Worm (Caenorhabditis elegans) whole organism, mixed stage, embryonic: ENCODE measurements around the gene ttr-51.

Experiments used
- blmp-1 ChIP-seq: fragments of 150-350 bp; optimal IDR thresholded peaks from 2 replicates; lab custom pipeline; 2014; ENCODE audit warnings: missing biosample characterization, missing genetic modification characterization
- lsy-2 ChIP-seq: fragments of 150-350 bp; optimal IDR thresholded peaks from 2 replicates; lab custom pipeline; 2014; ENCODE audit warnings: missing biosample characterization, missing genetic modification characterization
- nhr-2 ChIP-seq: fragments of 150-350 bp; optimal IDR thresholded peaks from 2 replicates; lab custom pipeline; 2014; ENCODE audit warnings: missing biosample characterization, missing genetic modification characterization
- nhr-237 ChIP-seq: fragments of 150-350 bp; optimal IDR thresholded peaks from 2 replicates; lab custom pipeline; 2014; ENCODE audit warnings: missing biosample characterization, missing genetic modification characterization
- nhr-28 ChIP-seq: fragments of 150-350 bp; optimal IDR thresholded peaks from 2 replicates; lab custom pipeline; 2014; ENCODE audit warnings: missing biosample characterization, missing genetic modification characterization
- snpc-4 ChIP-seq: fragments of 150-350 bp; optimal IDR thresholded peaks from 2 replicates; lab custom pipeline; 2014; ENCODE audit warnings: missing biosample characterization, missing genetic modification characterization
- tbx-8 ChIP-seq: fragments of 200-800 bp; sonication (Bioruptor generic); optimal IDR thresholded peaks from 2 replicates; lab custom pipeline; 2018; ENCODE audit warnings: mild to moderate bottlenecking, missing genetic modification characterization, moderate library complexity, missing compliant biosample characterization
- unc-39 ChIP-seq: fragments of 150-350 bp; optimal IDR thresholded peaks from 2 replicates; lab custom pipeline; 2014; ENCODE audit warnings: missing biosample characterization, missing genetic modification characterization
- unc-62 ChIP-seq: fragments of 150-350 bp; optimal IDR thresholded peaks from 2 replicates; lab custom pipeline; 2014; ENCODE audit warnings: missing biosample characterization, missing genetic modification reagents, missing genetic modification characterization

DNA sequence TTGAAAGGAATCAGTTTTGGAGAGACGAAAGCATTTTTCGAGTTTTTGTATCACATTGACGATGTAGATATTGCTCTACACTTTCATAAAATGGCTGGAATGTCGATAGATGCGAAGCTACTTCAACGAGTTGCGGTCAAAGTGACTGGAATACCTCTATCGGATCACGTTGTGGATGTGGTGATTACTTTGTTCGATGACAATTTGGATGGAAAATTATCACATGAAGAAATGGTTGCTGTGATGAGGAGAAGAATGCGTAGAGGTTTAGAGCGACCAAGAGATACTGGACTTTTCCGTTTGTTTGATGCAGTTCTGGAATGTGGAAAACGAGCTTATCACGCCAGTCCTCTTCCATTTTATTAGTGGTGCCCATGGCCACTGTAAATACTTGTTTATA, 47.5 kb upstream of the ttr-51 start:
- TF ChIP-seq unc-39 (tag; lab: Kevin White, UChicago) (no peak), tbx-8 (GFP tag; lab: Kevin White, UChicago) (no peak), nhr-2 (no peak), lsy-2 (no peak), nhr-28 (tag; lab: Kevin White, UChicago) (no peak), blmp-1 (tag; lab: Kevin White, UChicago) (no peak), unc-62 (GFP tag; lab: Kevin White, UChicago) (no peak), nhr-237 (no peak), snpc-4 (no peak)
